Worm (Caenorhabditis elegans): ENCODE results near the gene vit-2.

ce11 chrX:5061763-5062162 is 39.1 kb upstream of the vit-2 start:
- TF ChIP-seq dao-5 (tag; optimal IDR thresholded peaks at IDR 0.05): no peak
- TF ChIP-seq him-1 (tag; optimal IDR thresholded peaks at IDR 0.05): no peak
